Worm (Caenorhabditis elegans): ENCODE measurements around the gene mig-10.

DNA sequence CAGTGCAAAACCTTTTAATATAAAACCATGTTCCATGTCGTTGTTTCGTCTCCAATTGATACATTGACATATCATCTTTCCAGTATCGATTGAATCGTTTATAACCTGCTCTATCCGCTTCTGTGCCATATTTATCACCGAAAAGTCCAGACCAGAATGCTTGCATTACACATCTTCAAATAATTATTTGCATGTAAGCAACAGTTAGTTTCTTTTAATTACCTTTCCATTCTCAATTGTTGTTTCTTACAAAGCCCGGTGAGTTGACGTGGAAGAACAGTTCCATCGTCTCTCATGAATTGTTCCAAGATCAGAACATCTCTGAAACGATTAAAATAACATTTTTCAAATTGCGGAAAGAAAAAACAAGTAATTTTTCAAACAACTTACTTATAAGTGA lies 52.3 kb downstream of the mig-10 start, which contains the start of gene iglr-2:
- no peak for TF ChIP-seq nhr-23 (tag; optimal IDR thresholded peaks at IDR 0.05)
- no peak for TF ChIP-seq lin-11 (tag; optimal IDR thresholded peaks at IDR 0.05)
- no peak for TF ChIP-seq ama-1 (optimal IDR thresholded peaks at IDR 0.05)
- no peak for TF ChIP-seq ztf-11 (tag; optimal IDR thresholded peaks at IDR 0.05)
- no peak for TF ChIP-seq unc-62 (GFP tag; optimal IDR thresholded peaks at IDR 0.05)
- TF ChIP-seq zag-1 (tag; optimal IDR thresholded peaks at IDR 0.05): no peak
- TF ChIP-seq ceh-82 (tag; optimal IDR thresholded peaks at IDR 0.05): no peak
- no peak for TF ChIP-seq nhr-11 (tag; optimal IDR thresholded peaks at IDR 0.05)
- no peak for TF ChIP-seq ztf-4 (tag; optimal IDR thresholded peaks at IDR 0.05)
- no peak for TF ChIP-seq elt-1 (tag; optimal IDR thresholded peaks at IDR 0.05)
- TF ChIP-seq skn-1 (tag; optimal IDR thresholded peaks at IDR 0.05): no peak
- no peak for TF ChIP-seq ZK546.5 (tag; optimal IDR thresholded peaks at IDR 0.05)

Data from whole organism, L2 larva.